Worm (Caenorhabditis elegans) whole organism, L4/young adult: ENCODE measurements around the gene F38B6.4.

ENCODE experiments used
- W03F9.2 ChIP-seq: fragments of 150-350 bp; optimal IDR thresholded peaks from 2 replicates; lab custom pipeline; 2014; ENCODE audit warnings: missing biosample characterization, missing genetic modification characterization
- dao-5 ChIP-seq: sonication (generic microtip); optimal IDR thresholded peaks from 2 replicates; lab custom pipeline; 2016; ENCODE audit warnings: missing genotype, missing genetic modification characterization, moderate library complexity, missing compliant biosample characterization
- him-1 ChIP-seq: sonication (generic microtip); optimal IDR thresholded peaks from 2 replicates; lab custom pipeline; 2016; ENCODE audit warnings: missing genotype, missing genetic modification reagents, missing genetic modification characterization, missing compliant biosample characterization

DNA sequence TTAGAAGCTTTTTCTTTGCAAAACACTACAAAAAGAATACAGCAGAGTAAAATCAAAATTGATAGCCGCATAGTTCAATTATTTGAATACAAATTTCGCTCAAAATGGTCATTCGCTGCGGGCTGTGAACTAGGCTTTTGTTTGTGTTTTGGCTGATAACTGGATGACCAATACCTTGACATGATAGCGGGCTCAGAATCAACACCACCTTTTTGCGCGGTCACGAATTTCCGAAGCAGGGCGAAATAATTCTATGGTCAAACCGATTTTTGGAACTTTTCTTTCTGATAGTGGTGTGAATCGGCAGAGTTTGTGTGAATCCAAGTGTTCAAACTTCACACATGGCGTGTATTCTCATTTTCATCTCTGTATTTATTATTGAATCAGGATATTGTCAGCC, 23.6 kb downstream of the F38B6.4 start, which contains the start of the genes F38B6.7 and F38B6.2:
- TF ChIP-seq him-1 (tag; lab: Kevin White, UChicago) (no peak), W03F9.2 (no peak), dao-5 (tag; lab: Kevin White, UChicago) (no peak)
